Worm (Caenorhabditis elegans): ENCODE measurements around the gene gldi-7.
A peak's percentile ranks its signal among the peaks of the same experiment; 100 is the strongest.

DNA sequence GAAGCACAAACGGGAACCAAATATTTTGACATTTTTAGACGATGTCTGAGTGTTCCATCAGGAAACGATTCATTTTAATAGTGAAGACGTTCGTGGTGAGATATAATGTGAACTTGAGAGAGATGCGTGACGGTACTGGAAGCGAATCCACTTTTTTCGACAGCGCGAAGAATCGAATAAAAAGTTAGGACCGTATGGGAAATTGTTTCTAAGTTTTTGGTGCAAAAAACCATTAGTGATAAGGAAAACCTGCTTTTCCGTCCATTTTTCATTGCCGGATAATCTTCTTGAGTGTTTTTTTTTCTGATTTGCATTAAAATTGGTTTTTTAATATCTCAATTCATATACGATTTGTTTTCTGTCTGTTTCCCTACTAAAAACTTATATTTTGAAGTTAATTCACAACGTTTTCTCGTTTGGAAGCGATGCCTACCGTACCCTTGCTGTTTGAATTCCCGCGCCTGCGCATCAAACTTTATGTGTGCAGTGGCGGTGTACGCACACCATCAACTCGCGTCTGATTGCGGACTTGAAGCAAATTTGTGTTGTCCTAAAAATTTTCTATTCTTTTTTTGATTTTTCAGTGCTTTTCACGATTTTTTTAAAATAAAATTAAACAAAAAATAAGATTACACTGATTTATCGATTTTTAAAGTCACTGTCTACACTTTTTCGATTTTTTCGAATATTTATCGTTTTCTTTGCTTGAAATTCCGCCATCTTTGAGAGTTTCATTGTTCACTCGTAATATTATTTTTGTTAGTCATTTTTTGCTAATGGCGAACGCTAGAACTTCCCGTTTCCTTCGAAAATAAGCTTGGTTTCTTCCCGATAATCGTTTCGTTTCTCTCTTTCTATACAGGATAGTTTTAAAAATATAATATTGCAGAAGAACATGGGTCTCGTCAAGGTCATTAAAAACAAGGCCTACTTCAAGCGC, 38.3 kb upstream of the gldi-7 start, which contains the start of the genes col-38 and rpl-5:
- TF ChIP-seq spr-3 (GFP tag; optimal IDR thresholded peaks at IDR 0.05) (no peak), mep-1 (tag; optimal IDR thresholded peaks at IDR 0.05) (peak; percentile 92), lin-39 (tag; optimal IDR thresholded peaks at IDR 0.05) (no peak), tag-97 (GFP tag; IDR thresholded peaks at IDR 0.05) (no peak), nhr-25 (tag; optimal IDR thresholded peaks at IDR 0.05; ENCODE audit: borderline replicate concordance, insufficient read depth) (peak; percentile 34), unc-130 (GFP tag; optimal IDR thresholded peaks at IDR 0.05) (peak; percentile 17), unc-39 (tag; optimal IDR thresholded peaks at IDR 0.05) (no peak)

Measured in whole organism, L4 larva.